Fruit fly (Drosophila melanogaster): Measurements from ENCODE around the gene Ant2.

Ant2 gene

DNA sequence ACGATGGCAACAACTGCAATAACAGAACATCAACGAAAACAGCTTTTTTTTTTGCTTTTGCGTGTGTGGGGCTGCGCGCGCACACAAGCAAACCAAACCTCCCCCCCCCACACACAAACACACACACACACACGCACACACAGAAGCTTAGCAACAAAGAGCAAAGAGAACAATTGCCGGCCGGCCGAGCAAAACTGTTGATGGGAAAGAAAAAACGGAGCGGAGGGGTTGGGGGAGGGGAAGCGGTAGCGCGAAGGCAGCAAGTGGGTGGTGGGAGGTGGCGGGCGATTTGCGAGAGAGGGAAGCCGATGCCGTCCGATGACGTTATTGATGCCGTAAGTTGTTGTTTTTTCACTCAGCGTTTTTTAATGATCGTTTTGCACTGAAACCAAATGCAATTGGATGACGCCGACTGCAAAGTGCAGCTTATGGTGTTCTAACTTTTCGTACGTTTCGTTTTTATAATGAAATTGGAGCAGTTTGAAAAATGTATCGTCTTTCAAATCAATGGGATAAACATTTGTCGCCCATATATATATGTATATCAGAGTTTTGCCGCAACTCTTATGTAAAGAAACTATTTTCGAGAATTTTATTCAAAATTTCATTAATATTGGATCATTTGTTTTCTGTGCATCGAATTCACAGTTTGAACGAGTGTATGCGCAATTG lies 50.9 kb downstream of the Ant2 start:
- TF ChIP-seq toe (GFP tag; optimal IDR thresholded peaks at IDR 0.05) (peak; percentile 44), tj (GFP tag; optimal IDR thresholded peaks at IDR 0.05) (peak; percentile 83), ovo (GFP tag; optimal IDR thresholded peaks at IDR 0.05) (peak; percentile 46), Crg-1 (GFP tag; optimal IDR thresholded peaks at IDR 0.05) (no peak), Hr96 (GFP tag; optimal IDR thresholded peaks at IDR 0.05) (peak; percentile 39), CG12768 (GFP tag; optimal IDR thresholded peaks at IDR 0.05) (peak; percentile 53), CG14711 (tag; optimal IDR thresholded peaks at IDR 0.05) (peak; percentile 36), CG1620 (GFP tag; optimal IDR thresholded peaks at IDR 0.05) (no peak), bab1 (GFP tag; optimal IDR thresholded peaks at IDR 0.05) (no peak), cnc (optimal IDR thresholded peaks at IDR 0.05) (no peak), Mnt (GFP tag; optimal IDR thresholded peaks at IDR 0.05) (peak; percentile 44), CG33017 (tag; optimal IDR thresholded peaks at IDR 0.05) (peak; percentile 11), cic (GFP tag; optimal IDR thresholded peaks at IDR 0.05) (peak; percentile 82), Clk (GFP tag; optimal IDR thresholded peaks at IDR 0.05) (no peak), pad (GFP tag; optimal IDR thresholded peaks at IDR 0.05) (peak; percentile 33), CG11617 (GFP tag; optimal IDR thresholded peaks at IDR 0.05) (peak; percentile 55), CG7045 (GFP tag; optimal IDR thresholded peaks at IDR 0.05) (peak; percentile 30), kay (GFP tag; ENCODE audit: borderline replicate concordance) (peak; percentile 84), CG5204 (GFP tag; optimal IDR thresholded peaks at IDR 0.05) (peak; percentile 64), CG7101 (tag; optimal IDR thresholded peaks at IDR 0.05) (peak; percentile 66)

DNA sequence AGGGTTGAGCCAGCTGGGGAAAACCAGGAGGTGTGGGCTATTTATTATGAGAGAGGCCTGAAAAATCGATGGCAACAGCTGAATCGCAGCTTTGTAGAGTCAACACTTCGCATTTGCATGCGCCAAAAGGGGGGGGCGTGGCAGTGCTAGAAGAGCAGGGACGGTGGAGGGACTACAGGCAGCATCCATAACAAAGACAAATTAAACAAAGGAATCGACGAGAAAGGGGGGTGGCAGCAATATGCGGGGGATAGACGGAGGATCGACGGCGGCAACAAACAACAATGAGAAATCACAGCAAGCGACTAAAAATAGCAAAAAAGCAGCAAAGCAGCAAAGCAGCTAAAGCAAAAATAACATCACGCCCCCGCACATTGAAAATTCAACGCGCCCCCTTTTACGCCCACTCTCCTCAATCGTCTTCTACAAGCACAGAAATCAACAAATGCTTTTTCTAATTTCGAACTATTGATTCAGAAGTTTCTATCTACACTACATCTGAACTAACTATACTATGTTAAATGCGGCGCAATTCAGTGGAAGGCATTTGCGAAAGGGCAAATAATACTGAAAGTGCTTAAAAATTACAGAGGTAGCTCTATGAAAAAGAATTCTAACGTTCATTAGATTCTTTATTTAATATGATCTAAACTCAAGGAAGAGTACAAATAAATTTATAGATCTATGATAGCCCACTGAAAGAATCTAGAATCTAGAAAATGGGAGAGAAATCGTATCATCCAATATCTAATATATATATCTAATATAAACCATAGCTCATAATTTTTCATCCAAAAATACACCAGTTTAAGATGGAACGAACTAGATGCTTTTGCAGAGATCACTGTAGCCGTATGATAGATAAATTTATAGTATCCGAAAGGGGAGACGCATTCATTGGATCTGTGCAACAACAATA lies 51.7 kb downstream of the Ant2 start:
- peak; percentile 60 for TF ChIP-seq CG14711 (tag; optimal IDR thresholded peaks at IDR 0.05)
- TF ChIP-seq CG11617 (GFP tag; optimal IDR thresholded peaks at IDR 0.05), result no peak
- peak; percentile 6 for TF ChIP-seq kay (GFP tag; ENCODE audit: borderline replicate concordance)
- TF ChIP-seq CG7101 (tag; optimal IDR thresholded peaks at IDR 0.05), result peak; percentile 56
- no peak for TF ChIP-seq Crg-1 (GFP tag; optimal IDR thresholded peaks at IDR 0.05)

DNA sequence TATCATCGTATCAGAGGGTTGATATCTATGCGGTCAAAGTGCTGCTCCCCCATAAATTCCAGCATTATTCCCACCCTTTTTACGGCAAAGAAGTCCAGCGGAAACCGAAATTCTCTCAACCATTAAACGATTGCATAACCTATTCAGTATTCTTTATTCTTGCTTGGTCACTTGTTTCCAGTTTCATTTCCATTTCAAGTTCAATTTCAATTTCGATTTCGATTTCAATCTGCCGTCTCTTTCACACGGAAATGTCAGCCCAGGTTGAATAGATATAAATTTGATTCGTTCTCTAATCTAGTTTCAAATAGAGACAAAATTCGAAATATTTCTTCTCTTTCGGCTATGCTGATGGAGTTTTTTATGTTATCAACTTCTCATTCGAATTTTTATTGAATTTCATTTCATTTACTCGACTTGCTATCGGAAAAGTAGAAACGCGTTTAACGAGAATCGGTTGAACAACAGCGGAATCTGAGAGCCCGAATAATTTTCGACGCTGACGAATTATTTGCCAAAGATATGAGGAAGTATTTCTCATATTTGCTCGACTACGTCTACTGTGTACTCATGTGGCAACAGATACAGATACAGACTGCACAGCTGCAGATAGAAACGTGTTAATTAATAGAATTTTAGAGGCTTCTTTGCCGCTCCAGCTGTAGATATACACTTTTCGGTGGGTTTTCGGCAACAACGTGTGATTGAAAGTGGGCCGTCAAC lies 53.8 kb downstream of the Ant2 start:
- TF ChIP-seq bab1 (GFP tag; optimal IDR thresholded peaks at IDR 0.05) (no peak), Crg-1 (GFP tag; optimal IDR thresholded peaks at IDR 0.05) (no peak), CG1620 (GFP tag; optimal IDR thresholded peaks at IDR 0.05) (no peak), CG12768 (GFP tag; optimal IDR thresholded peaks at IDR 0.05) (no peak), kay (GFP tag; ENCODE audit: borderline replicate concordance) (no peak), Mnt (GFP tag; optimal IDR thresholded peaks at IDR 0.05) (no peak), cnc (optimal IDR thresholded peaks at IDR 0.05) (no peak), CG7101 (tag; optimal IDR thresholded peaks at IDR 0.05) (no peak), CG5204 (GFP tag; optimal IDR thresholded peaks at IDR 0.05) (no peak), CG33017 (tag; optimal IDR thresholded peaks at IDR 0.05) (no peak), cic (GFP tag; optimal IDR thresholded peaks at IDR 0.05) (no peak)

DNA sequence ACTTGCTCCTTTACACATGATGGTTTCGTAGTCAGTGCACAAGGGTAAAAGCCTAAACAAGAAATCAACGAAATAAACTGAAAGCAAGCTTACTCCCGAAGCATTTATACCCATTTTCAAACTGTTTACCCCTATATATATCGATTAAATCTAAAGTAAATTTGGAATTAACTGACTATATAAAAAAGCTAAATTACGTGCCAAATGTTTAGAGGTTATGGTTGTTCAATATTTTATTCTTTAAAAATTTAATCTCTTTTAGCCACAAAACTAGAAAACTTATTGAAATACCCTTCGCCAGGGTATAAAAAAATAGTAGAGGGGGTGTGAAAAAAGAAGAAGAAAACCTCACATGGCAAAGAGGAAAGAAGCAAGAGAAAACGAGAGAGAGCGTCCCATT lies 54.9 kb downstream of the Ant2 start:
- TF ChIP-seq CG7045 (GFP tag; optimal IDR thresholded peaks at IDR 0.05) (no peak), kay (GFP tag; ENCODE audit: borderline replicate concordance) (no peak), CG11617 (GFP tag; optimal IDR thresholded peaks at IDR 0.05) (no peak), Clk (GFP tag; optimal IDR thresholded peaks at IDR 0.05) (no peak), cic (GFP tag; optimal IDR thresholded peaks at IDR 0.05) (no peak), Hr96 (GFP tag; optimal IDR thresholded peaks at IDR 0.05) (no peak), Mnt (GFP tag; optimal IDR thresholded peaks at IDR 0.05) (no peak), CG7101 (tag; optimal IDR thresholded peaks at IDR 0.05) (no peak), tj (GFP tag; optimal IDR thresholded peaks at IDR 0.05) (no peak), CG1620 (GFP tag; optimal IDR thresholded peaks at IDR 0.05) (no peak), Crg-1 (GFP tag; optimal IDR thresholded peaks at IDR 0.05) (no peak), ovo (GFP tag; optimal IDR thresholded peaks at IDR 0.05) (no peak), toe (GFP tag; optimal IDR thresholded peaks at IDR 0.05) (no peak), CG5204 (GFP tag; optimal IDR thresholded peaks at IDR 0.05) (no peak), bab1 (GFP tag; optimal IDR thresholded peaks at IDR 0.05) (no peak)

DNA sequence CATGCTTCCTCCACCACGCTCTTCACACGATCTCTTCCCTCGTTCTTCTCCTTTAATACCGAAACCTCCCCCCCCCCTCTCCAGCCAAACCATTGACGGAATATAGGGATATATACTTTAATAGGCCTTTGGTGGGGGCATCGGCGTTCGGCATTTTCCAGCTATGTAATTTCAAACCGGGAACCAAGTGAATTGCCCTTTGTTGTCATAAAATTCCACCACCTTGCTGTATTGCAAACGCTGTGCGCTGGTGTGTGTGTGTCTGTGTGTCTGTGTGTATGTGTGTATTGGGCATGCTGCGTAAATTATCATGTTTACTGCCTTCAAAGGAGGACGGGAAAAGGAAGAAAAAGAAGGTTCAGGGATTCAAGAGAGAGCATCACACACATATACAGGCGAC lies 55.4 kb downstream of the Ant2 start:
- TF ChIP-seq tj (GFP tag; optimal IDR thresholded peaks at IDR 0.05) (peak; percentile 18), CG14711 (tag; optimal IDR thresholded peaks at IDR 0.05) (no peak), pad (GFP tag; optimal IDR thresholded peaks at IDR 0.05) (peak; percentile 16)
